Worm (Caenorhabditis elegans): Measurements from ENCODE around the gene F08B12.4.

- TF ChIP-seq lin-35 (GFP tag; optimal IDR thresholded peaks at IDR 0.05) (no peak), B0019.2 (GFP tag; conservative IDR thresholded peaks at IDR 0.05) (no peak)
Observed at ce11 chrX:11367087-11367486, 40.4 kb downstream of the F08B12.4 start.

Data from whole organism, young adult.